Worm (Caenorhabditis elegans): ENCODE results near the gene F58A6.9.

ce11 chrII:5115733-5116132 lies 42.9 kb downstream of the F58A6.9 start, which contains the start of gene srsy-1:
- TF ChIP-seq egl-27 (tag; optimal IDR thresholded peaks at IDR 0.05) (no peak), mdt-29 (GFP tag; IDR thresholded peaks at IDR 0.05) (no peak), dmd-6 (GFP tag; IDR thresholded peaks at IDR 0.05) (no peak), unc-62 (GFP tag; optimal IDR thresholded peaks at IDR 0.05 in 1 of 2) (no peak), unc-62 (tag; optimal IDR thresholded peaks at IDR 0.05) (no peak), dmd-9 (GFP tag; IDR thresholded peaks at IDR 0.05) (no peak), aly-2 (tag; optimal IDR thresholded peaks at IDR 0.05) (no peak), T26A8.4 (GFP tag; IDR thresholded peaks at IDR 0.05) (no peak), nhr-111 (GFP tag; optimal IDR thresholded peaks at IDR 0.05) (no peak), pha-4 (GFP tag; IDR thresholded peaks at IDR 0.05) (no peak), pha-4 (tag; optimal IDR thresholded peaks at IDR 0.05) (no peak), jun-1 (tag; optimal IDR thresholded peaks at IDR 0.05) (no peak), ztf-11 (tag; optimal IDR thresholded peaks at IDR 0.05) (no peak), fos-1 (tag; optimal IDR thresholded peaks at IDR 0.05) (no peak)
